In the genomic region with DNA sequence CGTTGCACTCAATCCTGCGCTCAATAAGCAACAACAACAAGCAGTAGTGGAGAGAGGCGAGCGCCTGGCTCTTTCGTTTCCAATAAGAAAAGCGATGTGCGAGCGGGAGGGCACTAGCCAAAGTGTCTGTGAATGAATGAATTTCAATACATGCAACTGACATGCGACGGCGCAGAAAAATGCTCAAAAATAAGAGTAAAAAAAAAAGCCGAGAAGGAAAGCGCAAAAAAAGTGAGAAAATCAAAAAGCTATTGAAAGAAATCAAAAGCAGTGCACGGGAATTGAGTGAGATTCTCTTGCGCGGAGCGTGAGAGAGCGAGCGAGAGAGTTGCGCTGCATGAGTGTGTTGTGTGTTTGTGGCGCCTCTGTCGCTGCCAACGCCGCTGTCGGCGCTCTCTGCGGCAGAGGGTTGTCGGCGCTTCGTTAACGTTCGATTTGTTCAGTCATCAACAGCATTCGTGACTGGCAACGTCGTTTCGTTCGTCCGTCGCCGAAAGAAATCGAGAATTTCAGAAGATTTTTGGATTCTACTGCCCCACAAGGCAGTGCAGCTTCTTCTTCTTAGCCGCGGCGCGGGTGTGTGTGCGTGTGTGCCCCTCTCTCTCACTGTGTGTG, we compare ENCODE assay signal across 1 fruit fly cellular context.
TF ChIP-seq lines count a peak whose summit lies in the region.

Gene ct, plus strand, starts transcription at position 438 of the 615 bp plus-strand sequence.

TF ChIP-seq in whole organism, embryonic, 481 proteins besides CTCF, POLR2A, EP300 and RAD21 (continued from another document):
- no peak for TF ChIP-seq salm (tag; optimal IDR thresholded peaks at IDR 0.05; lab: Kevin White, UChicago)
- no peak for TF ChIP-seq bab2 (GFP tag; optimal IDR thresholded peaks at IDR 0.05; lab: Kevin White, UChicago)
- no peak for TF ChIP-seq CG12659 (GFP tag; optimal IDR thresholded peaks at IDR 0.05; lab: Kevin White, UChicago)
- TF ChIP-seq CG7987 (GFP tag; optimal IDR thresholded peaks at IDR 0.05; lab: Kevin White, UChicago), result no peak
- TF ChIP-seq CrebB (tag; optimal IDR thresholded peaks at IDR 0.05; lab: Kevin White, UChicago), result no peak
- no peak for TF ChIP-seq CG6765 (GFP tag; optimal IDR thresholded peaks at IDR 0.05; lab: Kevin White, UChicago)
- no peak for TF ChIP-seq CG8944 (GFP tag; optimal IDR thresholded peaks at IDR 0.05; lab: Kevin White, UChicago)
- no peak for TF ChIP-seq CG12155 (GFP tag; optimal IDR thresholded peaks at IDR 0.05; lab: Kevin White, UChicago)
- no peak for TF ChIP-seq CG6272 (GFP tag; IDR thresholded peaks at IDR 0.05; lab: Robert Waterston, UW)
- TF ChIP-seq pho (GFP tag; optimal IDR thresholded peaks at IDR 0.05; lab: Kevin White, UChicago), result no peak
- TF ChIP-seq Dp (GFP tag; optimal IDR thresholded peaks at IDR 0.05; lab: Kevin White, UChicago), result no peak
- TF ChIP-seq her (GFP tag; optimal IDR thresholded peaks at IDR 0.05; lab: Kevin White, UChicago), result no peak
- TF ChIP-seq crc (GFP tag; optimal IDR thresholded peaks at IDR 0.05; lab: Kevin White, UChicago), result no peak
- TF ChIP-seq hb (GFP tag; IDR thresholded peaks at IDR 0.05; lab: Robert Waterston, UW; ENCODE audit: partially characterized antibody), result no peak
- no peak for TF ChIP-seq pita (GFP tag; optimal IDR thresholded peaks at IDR 0.05; lab: Kevin White, UChicago)
- TF ChIP-seq ham (GFP tag; IDR thresholded peaks at IDR 0.05; lab: Robert Waterston, UW), result no peak
- peak; percentile 32 for TF ChIP-seq CG5180 (GFP tag; optimal IDR thresholded peaks at IDR 0.05; lab: Kevin White, UChicago)
- no peak for TF ChIP-seq CkIIα-i1 (GFP tag; IDR thresholded peaks at IDR 0.05; lab: Robert Waterston, UW)
- TF ChIP-seq CG30431 (GFP tag; optimal IDR thresholded peaks at IDR 0.05; lab: Kevin White, UChicago), result no peak
- TF ChIP-seq CG11456 (GFP tag; IDR thresholded peaks at IDR 0.05; lab: Robert Waterston, UW), result no peak
- no peak for TF ChIP-seq fu2 (GFP tag; optimal IDR thresholded peaks at IDR 0.05; lab: Kevin White, UChicago)
- no peak for TF ChIP-seq CG10431 (GFP tag; optimal IDR thresholded peaks at IDR 0.05; lab: Kevin White, UChicago)
- no peak for TF ChIP-seq CG6654 (GFP tag; optimal IDR thresholded peaks at IDR 0.05; lab: Kevin White, UChicago)
- no peak for TF ChIP-seq Atf6 (GFP tag; IDR thresholded peaks at IDR 0.05; lab: Robert Waterston, UW)
- TF ChIP-seq ap (GFP tag; IDR thresholded peaks at IDR 0.05; lab: Robert Waterston, UW), result no peak
- no peak for TF ChIP-seq MTF-1 (GFP tag; optimal IDR thresholded peaks at IDR 0.05; lab: Kevin White, UChicago; ENCODE audit: borderline replicate concordance)
- TF ChIP-seq CG9797 (GFP tag; optimal IDR thresholded peaks at IDR 0.05; lab: Kevin White, UChicago), result no peak
- TF ChIP-seq TFAM (GFP tag; optimal IDR thresholded peaks at IDR 0.05; lab: Kevin White, UChicago), result no peak
- no peak for TF ChIP-seq E2f1 (GFP tag; IDR thresholded peaks at IDR 0.05; lab: Robert Waterston, UW)
- no peak for TF ChIP-seq odd (GFP tag; optimal IDR thresholded peaks at IDR 0.05; lab: Kevin White, UChicago)
- no peak for TF ChIP-seq ken (GFP tag; IDR thresholded peaks at IDR 0.05; lab: Robert Waterston, UW)
- TF ChIP-seq CG7786 (GFP tag; optimal IDR thresholded peaks at IDR 0.05; lab: Kevin White, UChicago), result no peak
- TF ChIP-seq CG6254 (GFP tag; optimal IDR thresholded peaks at IDR 0.05; lab: Kevin White, UChicago), result no peak
- no peak for TF ChIP-seq croc (GFP tag; conservative IDR thresholded peaks at IDR 0.05; lab: Robert Waterston, UW)
- no peak for TF ChIP-seq CG1602 (GFP tag; optimal IDR thresholded peaks at IDR 0.05; lab: Kevin White, UChicago)
- no peak for TF ChIP-seq CG6854 (GFP tag; optimal IDR thresholded peaks at IDR 0.05; lab: Kevin White, UChicago)
- no peak for TF ChIP-seq Ravus (GFP tag; IDR thresholded peaks at IDR 0.05; lab: Robert Waterston, UW)
- no peak for TF ChIP-seq stwl (tag; optimal IDR thresholded peaks at IDR 0.05; lab: Kevin White, UChicago)
- TF ChIP-seq ERR (GFP tag; optimal IDR thresholded peaks at IDR 0.05; lab: Kevin White, UChicago), result no peak
- TF ChIP-seq CG7928 (GFP tag; optimal IDR thresholded peaks at IDR 0.05; lab: Kevin White, UChicago), result no peak
